Fruit fly (Drosophila melanogaster) whole organism, embryonic: Measurements from ENCODE around the gene CG13039.

Experiments used
- Asciz ChIP-seq: fragments of 200-800 bp; sonication (Bioruptor generic); optimal IDR thresholded peaks from 2 replicates; lab custom pipeline; 2017; ENCODE audit warnings: missing biosample characterization, mild to moderate bottlenecking, missing genetic modification characterization, missing genetic modification reagents
- CG10321 ChIP-seq: fragments of 200-800 bp; sonication (Bioruptor generic); IDR thresholded peaks from 2 replicates; pipeline ENCODE4 v1.3.6; 2022; ENCODE audit warnings: missing biosample characterization, missing genetic modification characterization
- CG10543 ChIP-seq: fragments of 200-800 bp; sonication (Bioruptor generic); optimal IDR thresholded peaks from 3 replicates; lab custom pipeline; 2017; ENCODE audit warnings: missing biosample characterization, mild to moderate bottlenecking, missing genetic modification characterization, moderate library complexity
- CG11093 ChIP-seq: fragments of 200-800 bp; sonication (Bioruptor generic); IDR thresholded peaks from 3 replicates; pipeline ENCODE4 v1.3.6; 2022; ENCODE audit warnings: missing biosample characterization, missing genetic modification characterization
- CG12236 ChIP-seq: fragments of 200-800 bp; sonication (Bioruptor generic); optimal IDR thresholded peaks from 2 replicates; lab custom pipeline; 2016; ENCODE audit warnings: missing biosample characterization, missing genetic modification characterization
- CG12391 ChIP-seq: fragments of 200-800 bp; sonication (Bioruptor generic); optimal IDR thresholded peaks from 3 replicates; lab custom pipeline; 2018; ENCODE audit warnings: missing biosample characterization, mild to moderate bottlenecking, missing genetic modification characterization, moderate library complexity
- CG12769 ChIP-seq: fragments of 200-800 bp; sonication (Bioruptor generic); optimal IDR thresholded peaks from 2 replicates; lab custom pipeline; 2019; ENCODE audit warnings: missing biosample characterization, mild to moderate bottlenecking, missing genetic modification characterization, moderate library complexity
- CG13296 ChIP-seq: fragments of 200-800 bp; sonication (Bioruptor generic); optimal IDR thresholded peaks from 3 replicates; lab custom pipeline; 2018; ENCODE audit warnings: missing biosample characterization, mild to moderate bottlenecking, missing genetic modification characterization
- CG17568 ChIP-seq: fragments of 200-800 bp; sonication (Bioruptor generic); optimal IDR thresholded peaks from 2 replicates; lab custom pipeline; 2018; ENCODE audit warnings: missing biosample characterization, mild to moderate bottlenecking, missing genetic modification characterization, moderate library complexity
- CG17612 ChIP-seq: fragments of 200-800 bp; sonication (Bioruptor generic); IDR thresholded peaks from 2 replicates; pipeline ENCODE4 v1.3.6; 2022; ENCODE audit warnings: missing biosample characterization, missing genetic modification characterization
- CG2120 ChIP-seq: fragments of 200-800 bp; sonication (Bioruptor generic); optimal IDR thresholded peaks from 3 replicates; lab custom pipeline; 2016; ENCODE audit warnings: missing biosample characterization, missing genetic modification characterization
- CG2129 ChIP-seq: fragments of 200-800 bp; sonication (Bioruptor generic); IDR thresholded peaks from 2 replicates; pipeline ENCODE4 v1.3.6; 2022; ENCODE audit warnings: missing biosample characterization, missing genetic modification characterization; ENCODE audit not compliant: partially characterized antibody
- CG32772 ChIP-seq: fragments of 200-800 bp; sonication (Bioruptor generic); IDR thresholded peaks from 2 replicates; pipeline ENCODE4 v1.3.6; 2022; ENCODE audit warnings: missing biosample characterization, missing genetic modification characterization
- CG6175 ChIP-seq: fragments of 200-800 bp; sonication (Bioruptor generic); IDR thresholded peaks from 3 replicates; pipeline ENCODE4 v1.3.6; 2022; ENCODE audit warnings: missing biosample characterization, missing genetic modification characterization
- CG6683 ChIP-seq: fragments of 200-800 bp; sonication (Bioruptor generic); optimal IDR thresholded peaks from 2 replicates; lab custom pipeline; 2017; ENCODE audit warnings: missing biosample characterization, mild to moderate bottlenecking, missing genetic modification characterization, missing genetic modification reagents
- CG6854 ChIP-seq: fragments of 200-800 bp; sonication (Bioruptor generic); optimal IDR thresholded peaks from 3 replicates; lab custom pipeline; 2017; ENCODE audit warnings: missing biosample characterization, mild to moderate bottlenecking, missing genetic modification characterization
- CG9817 ChIP-seq: fragments of 200-800 bp; sonication (Bioruptor generic); optimal IDR thresholded peaks from 2 replicates; lab custom pipeline; 2018; ENCODE audit warnings: missing biosample characterization, mild to moderate bottlenecking, missing genetic modification characterization, moderate library complexity
- D19A ChIP-seq: fragments of 200-800 bp; optimal IDR thresholded peaks from 3 replicates; lab custom pipeline; 2019; ENCODE audit warnings: missing biosample characterization, mild to moderate bottlenecking, missing genetic modification characterization, moderate library complexity
- GATAe ChIP-seq: fragments of 200-800 bp; sonication (Bioruptor generic); conservative IDR thresholded peaks from 2 replicates; pipeline ENCODE4 v1.3.6; 2022; ENCODE audit warnings: missing biosample characterization, missing genetic modification characterization
- Hand ChIP-seq: fragments of 200-800 bp; sonication (Bioruptor generic); optimal IDR thresholded peaks from 2 replicates; lab custom pipeline; 2017; ENCODE audit warnings: mild to moderate bottlenecking, missing biosample characterization, missing genetic modification reagents, missing genetic modification characterization
- Hr78 ChIP-seq, 2 experiments: fragments of 200-800 bp in 1 of 2; fragments of >200 bp in 1 of 2; sonication (Bioruptor generic) in 1 of 2; optimal IDR thresholded peaks; 2 replicates each; lab custom pipeline; 2017 to 2019; ENCODE audit warnings: missing biosample characterization in 2 of 2, missing genetic modification characterization in 2 of 2, mild to moderate bottlenecking in 1 of 2, moderate library complexity in 1 of 2
- Hsf ChIP-seq: fragments of 200-800 bp; sonication (Bioruptor generic); optimal IDR thresholded peaks from 3 replicates; lab custom pipeline; 2016; ENCODE audit warnings: missing biosample characterization, missing genetic modification characterization
- Kr ChIP-seq: fragments of 200-800 bp; sonication (Bioruptor generic); optimal IDR thresholded peaks from 2 replicates; lab custom pipeline; 2017; ENCODE audit warnings: missing biosample characterization, mild to moderate bottlenecking, missing genetic modification characterization
- Med ChIP-seq: fragments of 200-800 bp; sonication (Bioruptor generic); peaks from one replicate; lab custom pipeline; 2016; ENCODE audit warnings: missing biosample characterization, missing genetic modification characterization, mild to moderate bottlenecking, inconsistent platforms, moderate library complexity
- Oli ChIP-seq: fragments of 200-800 bp; sonication (Bioruptor generic); optimal IDR thresholded peaks from 2 replicates; lab custom pipeline; 2018; ENCODE audit warnings: missing biosample characterization, mild to moderate bottlenecking, missing genetic modification characterization, moderate library complexity
- Opbp ChIP-seq: fragments of 200-800 bp; sonication (Bioruptor generic); IDR thresholded peaks from 3 replicates; pipeline ENCODE4 v1.3.6; 2022; ENCODE audit warnings: missing biosample characterization, missing genetic modification characterization; ENCODE audit not compliant: partially characterized antibody
- Vsx1 ChIP-seq: fragments of 200-800 bp; sonication (Bioruptor generic); optimal IDR thresholded peaks from 2 replicates; lab custom pipeline; 2017; ENCODE audit warnings: missing biosample characterization, mild to moderate bottlenecking, missing genetic modification characterization, missing genetic modification reagents
- al ChIP-seq: fragments of 200-800 bp; sonication (Bioruptor generic); IDR thresholded peaks from 2 replicates; pipeline ENCODE4 v1.3.6; 2022; ENCODE audit warnings: missing biosample characterization, missing genetic modification characterization
- ato ChIP-seq: fragments of 200-800 bp; sonication (Bioruptor generic); IDR thresholded peaks from 2 replicates; pipeline ENCODE4 v1.3.6; 2022; ENCODE audit warnings: missing biosample characterization, missing genetic modification characterization; ENCODE audit not compliant: partially characterized antibody
- az2 ChIP-seq: fragments of 200-800 bp; sonication (Bioruptor generic); optimal IDR thresholded peaks from 3 replicates; lab custom pipeline; 2016; ENCODE audit warnings: missing biosample characterization, missing genetic modification characterization
- bowl ChIP-seq: fragments of 200-800 bp; sonication (Bioruptor generic); IDR thresholded peaks from 2 replicates; pipeline ENCODE4 v1.3.6; 2022; ENCODE audit warnings: missing biosample characterization, missing genetic modification characterization
- corto ChIP-seq: fragments of 200-800 bp; sonication (Bioruptor generic); optimal IDR thresholded peaks from 2 replicates; lab custom pipeline; 2016; ENCODE audit warnings: missing biosample characterization, mild to moderate bottlenecking, missing genetic modification characterization, moderate library complexity
- cwo ChIP-seq: fragments of 200-800 bp; sonication (Bioruptor generic); optimal IDR thresholded peaks from 3 replicates; lab custom pipeline; 2017; ENCODE audit warnings: missing biosample characterization, missing genetic modification characterization, mild to moderate bottlenecking, moderate library complexity, missing genetic modification reagents
- dysf ChIP-seq: fragments of 200-800 bp; sonication (Bioruptor generic); IDR thresholded peaks from 3 replicates; pipeline ENCODE4 v1.3.6; 2022; ENCODE audit warnings: missing biosample characterization, missing genetic modification characterization
- ems ChIP-seq: fragments of 200-800 bp; sonication (Bioruptor generic); optimal IDR thresholded peaks from 3 replicates; lab custom pipeline; 2016; ENCODE audit warnings: missing biosample characterization, missing genetic modification characterization
- insv ChIP-seq, 2 experiments: fragments of 200-800 bp; sonication (Bioruptor generic); optimal IDR thresholded peaks; 3 replicates each; lab custom pipeline; 2016 to 2018; ENCODE audit warnings: missing biosample characterization in 2 of 2, missing genetic modification characterization in 2 of 2
- klu ChIP-seq: fragments of 200-800 bp; sonication (Bioruptor generic); IDR thresholded peaks from 2 replicates; pipeline ENCODE4 v1.3.6; 2022; ENCODE audit warnings: missing biosample characterization, missing genetic modification characterization
- lov ChIP-seq, 2 experiments: fragments of 200-800 bp in 1 of 2; fragments of >200 bp in 1 of 2; sonication (Bioruptor generic) in 1 of 2; IDR thresholded peaks in 1 of 2; optimal IDR thresholded peaks in 1 of 2; 2 replicates in 1 of 2; 3 replicates in 1 of 2; pipeline versions ENCODE4 v1.3.6 to Lab custom; 2017 to 2022; ENCODE audit warnings: missing biosample characterization in 1 of 2, missing genetic modification characterization in 1 of 2
- maf-S ChIP-seq: fragments of 200-800 bp; sonication (Bioruptor generic); optimal IDR thresholded peaks from 2 replicates; lab custom pipeline; 2016; ENCODE audit warnings: missing biosample characterization, missing genetic modification characterization
- nmo ChIP-seq: fragments of 200-800 bp; sonication (Bioruptor generic); optimal IDR thresholded peaks from 2 replicates; lab custom pipeline; 2018; ENCODE audit warnings: missing biosample characterization, mild to moderate bottlenecking, missing genetic modification characterization, moderate library complexity
- sc ChIP-seq, 3 experiments: fragments of >200 bp in 2 of 3; fragments of 200-800 bp in 1 of 3; sonication (Bioruptor generic) in 1 of 3; optimal IDR thresholded peaks; 2 replicates in 2 of 3; 3 replicates in 1 of 3; lab custom pipeline; 2017; ENCODE audit warnings: mild to moderate bottlenecking in 1 of 3, missing biosample characterization in 1 of 3, missing genetic modification characterization in 1 of 3, missing genetic modification reagents in 1 of 3
- schlank ChIP-seq: fragments of 200-800 bp; sonication (Bioruptor generic); optimal IDR thresholded peaks from 2 replicates; lab custom pipeline; 2018; ENCODE audit warnings: missing biosample characterization, mild to moderate bottlenecking, missing genetic modification characterization
- slp2 ChIP-seq: fragments of 200-800 bp; sonication (Bioruptor generic); optimal IDR thresholded peaks from 2 replicates; lab custom pipeline; 2016; ENCODE audit warnings: missing biosample characterization, missing genetic modification characterization
- ssp ChIP-seq: fragments of 200-800 bp; sonication (Bioruptor generic); IDR thresholded peaks from 2 replicates; pipeline ENCODE4 v1.3.6; 2022; ENCODE audit warnings: missing biosample characterization, missing genetic modification characterization
- ttk ChIP-seq: fragments of 200-800 bp; sonication (Bioruptor generic); IDR thresholded peaks from 2 replicates; pipeline ENCODE4 v2.1.2; 2022; ENCODE audit warnings: missing biosample characterization, missing genetic modification characterization
- usp ChIP-seq: fragments of >200 bp; optimal IDR thresholded peaks from 2 replicates; lab custom pipeline; 2017; ENCODE audit warnings: missing biosample characterization, missing genetic modification characterization
- z ChIP-seq: fragments of 200-800 bp; sonication (Bioruptor generic); IDR thresholded peaks from 3 replicates; pipeline ENCODE4 v1.3.6; 2022; ENCODE audit warnings: missing biosample characterization, missing genetic modification characterization
- zf30C ChIP-seq: fragments of 200-800 bp; sonication (Bioruptor generic); optimal IDR thresholded peaks from 3 replicates; lab custom pipeline; 2018; ENCODE audit warnings: missing biosample characterization, mild to moderate bottlenecking, missing genetic modification characterization

Gene CG13039

DNA sequence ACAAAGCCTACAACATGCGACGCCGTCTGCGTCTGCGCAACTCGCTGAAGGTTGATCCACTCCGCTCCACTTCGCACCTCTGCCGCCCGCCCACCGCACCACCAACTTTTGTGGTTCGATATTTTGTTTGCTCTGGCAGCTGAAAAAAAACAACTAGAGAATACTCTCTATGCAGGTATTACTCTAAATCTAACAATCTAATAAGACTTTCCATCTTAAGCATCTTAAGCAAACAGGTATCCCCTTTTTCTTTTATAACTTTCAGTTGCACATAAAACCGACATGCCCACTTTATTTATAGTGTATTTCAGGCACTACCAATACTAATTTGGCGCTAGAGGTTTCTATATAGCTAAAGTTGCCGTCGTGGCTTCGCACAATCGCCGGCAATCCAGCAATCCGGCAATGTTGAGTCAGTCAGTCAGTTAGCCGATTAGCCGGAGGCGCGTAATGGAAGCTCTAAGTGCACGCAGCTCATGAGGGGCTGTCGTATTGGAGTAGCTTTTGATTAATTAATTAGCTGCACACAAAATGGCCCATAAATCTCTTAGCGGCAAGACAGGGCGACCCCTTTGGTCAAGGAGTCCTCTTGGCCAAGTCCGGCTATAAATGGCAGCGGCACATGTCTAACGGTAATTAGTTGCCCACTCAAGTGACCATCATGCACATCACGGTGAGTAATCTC, 1.8 kb upstream of the CG13039 start, which contains the start of gene CG13058 (continued):
- no peak for TF ChIP-seq lov (optimal IDR thresholded peaks at IDR 0.05; lab: Kevin White, UChicago)
- TF ChIP-seq lov (GFP tag; IDR thresholded peaks at IDR 0.05; lab: Robert Waterston, UW), result no peak
- no peak for TF ChIP-seq CG32772
- TF ChIP-seq sc (optimal IDR thresholded peaks at IDR 0.05; lab: Kevin White, UChicago), result no peak
- TF ChIP-seq sc (GFP tag; optimal IDR thresholded peaks at IDR 0.05; lab: Kevin White, UChicago), result no peak
- peak; percentile 44 for TF ChIP-seq ttk (GFP tag; lab: Robert Waterston, UW)
- no peak for TF ChIP-seq corto (GFP tag; lab: Kevin White, UChicago)
- TF ChIP-seq CG11093 (GFP tag; lab: Robert Waterston, UW), result no peak
- no peak for TF ChIP-seq ato (GFP tag; lab: Robert Waterston, UW)
- no peak for TF ChIP-seq z
- peak; percentile 3 for TF ChIP-seq Hand
- peak; percentile 77 for TF ChIP-seq bowl (GFP tag; lab: Robert Waterston, UW)
- peak; percentile 54 for TF ChIP-seq Med
- TF ChIP-seq GATAe, result no peak
- TF ChIP-seq ems, result no peak
- TF ChIP-seq CG10543, result peak; percentile 31
- TF ChIP-seq zf30C (GFP tag; lab: Kevin White, UChicago), result no peak
- no peak for TF ChIP-seq CG6175
- TF ChIP-seq usp (GFP tag; lab: Kevin White, UChicago), result no peak
- peak; percentile 16 for TF ChIP-seq Vsx1 (GFP tag; lab: Kevin White, UChicago)
- TF ChIP-seq klu (GFP tag; lab: Robert Waterston, UW), result no peak
- peak; percentile 42 for TF ChIP-seq az2 (GFP tag; lab: Kevin White, UChicago)
- peak; percentile 39 for TF ChIP-seq CG6854
- TF ChIP-seq CG12236 (GFP tag; lab: Kevin White, UChicago), result no peak
- no peak for TF ChIP-seq CG2129 (GFP tag; lab: Robert Waterston, UW)
- TF ChIP-seq CG12391 (tag; lab: Kevin White, UChicago), result no peak
- TF ChIP-seq CG2120 (GFP tag; lab: Kevin White, UChicago), result peak; percentile 77
- peak; percentile 66 for TF ChIP-seq dysf (GFP tag; lab: Robert Waterston, UW)
- no peak for TF ChIP-seq Kr (GFP tag; lab: Kevin White, UChicago)
- no peak for TF ChIP-seq Hr78 (GFP tag; optimal IDR thresholded peaks at IDR 0.05; lab: Kevin White, UChicago)
- TF ChIP-seq slp2 (GFP tag; lab: Kevin White, UChicago), result peak; percentile 37
- no peak for TF ChIP-seq CG6683 (GFP tag; lab: Kevin White, UChicago)
- TF ChIP-seq CG12769 (tag; lab: Kevin White, UChicago), result peak; percentile 84
- peak; percentile 71 for TF ChIP-seq CG9817
- peak; percentile 92 for TF ChIP-seq D19A (tag; lab: Kevin White, UChicago)
- peak; percentile 38 for TF ChIP-seq cwo (GFP tag; lab: Kevin White, UChicago)
- peak; percentile 16 for TF ChIP-seq maf-S (GFP tag; lab: Kevin White, UChicago)
- peak; percentile 57 for TF ChIP-seq Hsf (GFP tag; lab: Kevin White, UChicago)
- no peak for TF ChIP-seq CG10321
- no peak for TF ChIP-seq CG17612 (GFP tag; lab: Robert Waterston, UW)
- no peak for TF ChIP-seq schlank (tag; lab: Kevin White, UChicago)
- 0 out of 2 replicates have a peak, but pooled peaks have one; percentile 23 for TF ChIP-seq al (GFP tag; lab: Robert Waterston, UW)
- no peak for TF ChIP-seq insv (GFP tag; optimal IDR thresholded peaks at IDR 0.05; lab: Kevin White, UChicago)
- no peak for TF ChIP-seq Opbp (GFP tag; lab: Robert Waterston, UW)
- peak; percentile 74 for TF ChIP-seq Oli (tag; lab: Kevin White, UChicago)
- TF ChIP-seq Asciz, result no peak
- no peak for TF ChIP-seq CG17568
- peak; percentile 30 for TF ChIP-seq nmo
- TF ChIP-seq ssp (GFP tag; lab: Robert Waterston, UW), result no peak
- peak; percentile 72 for TF ChIP-seq CG13296
